Worm (Caenorhabditis elegans): ENCODE measurements around the gene F47B8.8.

DNA sequence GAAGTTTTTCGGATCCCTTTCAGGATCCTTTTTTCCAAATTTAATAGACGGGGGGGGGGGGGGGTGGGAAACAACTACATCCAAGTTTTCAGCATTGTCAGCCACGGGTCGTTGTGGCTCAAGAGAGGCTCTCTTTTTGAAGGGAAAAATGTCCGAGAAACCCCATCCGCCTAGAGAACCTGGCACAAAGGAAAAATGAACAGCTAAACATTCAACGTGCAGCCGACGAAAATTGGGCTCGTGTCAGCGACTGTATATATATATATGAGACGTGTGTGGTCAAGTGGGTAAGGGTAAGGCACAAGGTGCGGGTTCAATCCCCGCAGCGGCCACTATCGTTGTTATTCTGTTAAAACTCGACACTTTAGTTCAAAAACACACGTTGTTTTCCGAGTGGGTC is 27.0 kb downstream of the F47B8.8 start, which contains the start of gene Y49A3A.4:
- TF ChIP-seq W03F9.2 (tag; optimal IDR thresholded peaks at IDR 0.05) (no peak), dao-5 (tag; optimal IDR thresholded peaks at IDR 0.05) (no peak), him-1 (tag; optimal IDR thresholded peaks at IDR 0.05) (no peak)
